Worm (Caenorhabditis elegans) whole organism, late embryonic: ENCODE results near the gene ida-1.
A peak's percentile ranks its signal among the peaks of the same experiment; 100 is the strongest.

Source experiments
- C08G9.2 ChIP-seq: sonication (generic microtip); optimal IDR thresholded peaks from 2 replicates; lab custom pipeline; 2016; ENCODE audit warnings: mild to moderate bottlenecking, missing genetic modification characterization, moderate library complexity, missing compliant biosample characterization
- C38D4.7 ChIP-seq: fragments of 200-800 bp; sonication (Bioruptor generic); optimal IDR thresholded peaks from 2 replicates; lab custom pipeline; 2018; ENCODE audit warnings: mild to moderate bottlenecking, missing genetic modification characterization, moderate library complexity, missing compliant biosample characterization
- K09A11.1 ChIP-seq: sonication (generic microtip); optimal IDR thresholded peaks from 2 replicates; lab custom pipeline; 2017; ENCODE audit warnings: antibody characterized with exemption, mild to moderate bottlenecking, missing genetic modification characterization, missing compliant biosample characterization; ENCODE audit not compliant: insufficient read depth
- Y22D7AL.16 ChIP-seq: sonication (generic microtip); optimal IDR thresholded peaks from 2 replicates; lab custom pipeline; 2016; ENCODE audit warnings: missing genetic modification characterization, missing compliant biosample characterization
- ahr-1 ChIP-seq: sonication (generic microtip); optimal IDR thresholded peaks from 2 replicates; lab custom pipeline; 2016; ENCODE audit warnings: missing genetic modification characterization, missing compliant biosample characterization
- ama-1 ChIP-seq: fragments of 150-350 bp; optimal IDR thresholded peaks from 2 replicates; lab custom pipeline; 2014
- ceh-14 ChIP-seq: sonication (generic microtip); optimal IDR thresholded peaks from 2 replicates; lab custom pipeline; 2016; ENCODE audit warnings: missing genotype, missing genetic modification characterization, missing compliant biosample characterization
- ceh-18 ChIP-seq: sonication (generic microtip); optimal IDR thresholded peaks from 2 replicates; lab custom pipeline; 2016; ENCODE audit warnings: missing genetic modification characterization, missing compliant biosample characterization
- ceh-24 ChIP-seq: sonication (generic microtip); optimal IDR thresholded peaks from 2 replicates; lab custom pipeline; 2016; ENCODE audit warnings: mild to moderate bottlenecking, missing genetic modification characterization, missing compliant biosample characterization
- ceh-30 ChIP-seq: fragments of 150-350 bp; optimal IDR thresholded peaks from 2 replicates; lab custom pipeline; 2014; ENCODE audit warnings: missing biosample characterization, missing genetic modification characterization
- ceh-31 ChIP-seq: sonication (generic microtip); optimal IDR thresholded peaks from 2 replicates; lab custom pipeline; 2016; ENCODE audit warnings: missing genetic modification characterization, missing compliant biosample characterization
- ceh-34 ChIP-seq: sonication (generic microtip); optimal IDR thresholded peaks from 2 replicates; lab custom pipeline; 2016; ENCODE audit warnings: mild to moderate bottlenecking, missing genetic modification characterization, missing compliant biosample characterization
- ceh-45 ChIP-seq: fragments of 200-800 bp; sonication (Bioruptor generic); IDR thresholded peaks from 2 replicates; pipeline ENCODE4 v1.3.6; 2022; ENCODE audit warnings: missing genetic modification reagents, missing genetic modification characterization, missing compliant biosample characterization
- ceh-48 ChIP-seq: sonication (generic microtip); optimal IDR thresholded peaks from 2 replicates; lab custom pipeline; 2016; ENCODE audit warnings: missing genetic modification characterization, inconsistent platforms, missing compliant biosample characterization
- ceh-6 ChIP-seq: fragments of 200-800 bp; sonication (Bioruptor generic); optimal IDR thresholded peaks from 2 replicates; lab custom pipeline; 2018; ENCODE audit warnings: mild to moderate bottlenecking, missing genetic modification characterization, missing compliant biosample characterization
- ceh-9 ChIP-seq: sonication (generic microtip); optimal IDR thresholded peaks from 2 replicates; lab custom pipeline; 2016; ENCODE audit warnings: mild to moderate bottlenecking, missing genetic modification characterization, inconsistent platforms, missing compliant biosample characterization
- che-1 ChIP-seq: sonication (generic microtip); optimal IDR thresholded peaks from 2 replicates; lab custom pipeline; 2016; ENCODE audit warnings: mild to moderate bottlenecking, missing genetic modification characterization, missing compliant biosample characterization
- dmd-4 ChIP-seq: sonication (generic microtip); optimal IDR thresholded peaks from 2 replicates; lab custom pipeline; 2016; ENCODE audit warnings: borderline replicate concordance, missing genetic modification characterization, missing compliant biosample characterization
- dve-1 ChIP-seq: sonication (generic microtip); optimal IDR thresholded peaks from 2 replicates; lab custom pipeline; 2017; ENCODE audit warnings: antibody characterized with exemption, mild to moderate bottlenecking, missing genetic modification characterization, missing compliant biosample characterization
- elt-2 ChIP-seq: sonication (generic microtip); optimal IDR thresholded peaks from 2 replicates; lab custom pipeline; 2016; ENCODE audit warnings: missing genetic modification reagents, missing genetic modification characterization, missing compliant biosample characterization
- elt-4 ChIP-seq: sonication (generic microtip); optimal IDR thresholded peaks from 2 replicates; lab custom pipeline; 2016; ENCODE audit warnings: missing genetic modification characterization, missing compliant biosample characterization
- ets-4 ChIP-seq: sonication (generic microtip); optimal IDR thresholded peaks from 2 replicates; lab custom pipeline; 2016; ENCODE audit warnings: missing genetic modification characterization, missing compliant biosample characterization
- eyg-1 ChIP-seq: sonication (generic microtip); optimal IDR thresholded peaks from 2 replicates; lab custom pipeline; 2016; ENCODE audit warnings: missing genotype, missing genetic modification characterization, missing compliant biosample characterization
- fax-1 ChIP-seq: sonication (generic microtip); optimal IDR thresholded peaks from 2 replicates; lab custom pipeline; 2016; ENCODE audit warnings: missing genotype, missing genetic modification characterization, missing compliant biosample characterization
- fkh-6 ChIP-seq: sonication (generic microtip); optimal IDR thresholded peaks from 2 replicates; lab custom pipeline; 2016; ENCODE audit warnings: missing genetic modification characterization, missing compliant biosample characterization
- gmeb-2 ChIP-seq: sonication (generic microtip); optimal IDR thresholded peaks from 2 replicates; lab custom pipeline; 2016; ENCODE audit warnings: missing genetic modification characterization, inconsistent platforms, missing compliant biosample characterization
- hlh-13 ChIP-seq: fragments of 200-800 bp; sonication (Bioruptor generic); optimal IDR thresholded peaks from 2 replicates; lab custom pipeline; 2018; ENCODE audit warnings: mild to moderate bottlenecking, missing genetic modification characterization, missing compliant biosample characterization
- hlh-15 ChIP-seq: sonication (generic microtip); optimal IDR thresholded peaks from 2 replicates; lab custom pipeline; 2016; ENCODE audit warnings: missing genetic modification characterization, missing compliant biosample characterization
- hlh-6 ChIP-seq: sonication (generic microtip); optimal IDR thresholded peaks from 2 replicates; lab custom pipeline; 2016; ENCODE audit warnings: missing genotype, missing genetic modification characterization, missing compliant biosample characterization
- hlh-8 ChIP-seq: sonication (generic microtip); optimal IDR thresholded peaks from 2 replicates; lab custom pipeline; 2016; ENCODE audit warnings: missing genotype, missing genetic modification characterization, missing compliant biosample characterization
- lim-6 ChIP-seq: sonication (generic microtip); optimal IDR thresholded peaks from 2 replicates; lab custom pipeline; 2016; ENCODE audit warnings: missing genetic modification characterization, missing compliant biosample characterization
- lin-11 ChIP-seq: fragments of 200-800 bp; sonication (Bioruptor generic); optimal IDR thresholded peaks from 2 replicates; lab custom pipeline; 2018; ENCODE audit warnings: mild to moderate bottlenecking, missing genetic modification characterization, missing compliant biosample characterization
- mec-3 ChIP-seq: sonication (generic microtip); optimal IDR thresholded peaks from 2 replicates; lab custom pipeline; 2016; ENCODE audit warnings: borderline replicate concordance, missing genetic modification characterization, missing compliant biosample characterization
- nfya-1 ChIP-seq: sonication (generic microtip); optimal IDR thresholded peaks from 2 replicates; lab custom pipeline; 2017; ENCODE audit warnings: missing genetic modification characterization, mild to moderate bottlenecking, missing compliant biosample characterization, antibody characterized with exemption, moderate library complexity
- nhr-232 ChIP-seq: sonication (generic microtip); optimal IDR thresholded peaks from 2 replicates; lab custom pipeline; 2016; ENCODE audit warnings: missing genetic modification characterization, missing compliant biosample characterization
- npax-4 ChIP-seq: sonication (generic microtip); optimal IDR thresholded peaks from 2 replicates; lab custom pipeline; 2016; ENCODE audit warnings: missing genetic modification characterization, missing compliant biosample characterization
- pat-9 ChIP-seq: fragments of 200-800 bp; sonication (Bioruptor generic); optimal IDR thresholded peaks from 2 replicates; lab custom pipeline; 2018; ENCODE audit warnings: mild to moderate bottlenecking, missing genetic modification characterization, moderate library complexity, missing compliant biosample characterization
- pax-1 ChIP-seq: fragments of 150-350 bp; optimal IDR thresholded peaks from 2 replicates; lab custom pipeline; 2014; ENCODE audit warnings: missing biosample characterization, missing genetic modification characterization
- pha-2 ChIP-seq: sonication (generic microtip); optimal IDR thresholded peaks from 2 replicates; lab custom pipeline; 2017; ENCODE audit warnings: mild to moderate bottlenecking, missing genetic modification characterization, missing compliant biosample characterization
- pha-4 ChIP-seq: fragments of 150-350 bp; optimal IDR thresholded peaks from 2 replicates; lab custom pipeline; 2018; ENCODE audit warnings: missing biosample characterization, missing genetic modification reagents, missing genetic modification characterization
- pros-1 ChIP-seq: fragments of 150-350 bp; optimal IDR thresholded peaks from 2 replicates; lab custom pipeline; 2014; ENCODE audit warnings: missing biosample characterization, missing genetic modification reagents, missing genetic modification characterization
- ref-2 ChIP-seq: sonication (generic microtip); optimal IDR thresholded peaks from 2 replicates; lab custom pipeline; 2016; ENCODE audit warnings: missing genetic modification characterization, missing compliant biosample characterization
- rnt-1 ChIP-seq: sonication (generic microtip); optimal IDR thresholded peaks from 2 replicates; lab custom pipeline; 2016; ENCODE audit warnings: missing genetic modification characterization, missing compliant biosample characterization
- sox-2 ChIP-seq: fragments of 200-800 bp; sonication (Bioruptor generic); IDR thresholded peaks from 2 replicates; pipeline ENCODE4 v1.3.6; 2022; ENCODE audit warnings: missing genetic modification reagents, missing genetic modification characterization, missing compliant biosample characterization
- tbx-2 ChIP-seq: sonication (generic microtip); optimal IDR thresholded peaks from 2 replicates; lab custom pipeline; 2016; ENCODE audit warnings: missing genetic modification characterization, missing compliant biosample characterization
- tbx-7 ChIP-seq: sonication (generic microtip); optimal IDR thresholded peaks from 2 replicates; lab custom pipeline; 2016; ENCODE audit warnings: missing genotype, missing genetic modification characterization, missing compliant biosample characterization
- ttx-3 ChIP-seq: sonication (generic microtip); optimal IDR thresholded peaks from 2 replicates; lab custom pipeline; 2016; ENCODE audit warnings: missing genetic modification reagents, missing genetic modification characterization, missing compliant biosample characterization
- unc-3 ChIP-seq, 2 experiments: fragments of 200-800 bp in 1 of 2; sonication (Bioruptor generic) in 1 of 2; sonication (generic microtip) in 1 of 2; conservative IDR thresholded peaks in 1 of 2; optimal IDR thresholded peaks in 1 of 2; 2 replicates each; pipeline versions ENCODE4 v1.3.6 to Lab custom; 2016 to 2022; ENCODE audit warnings: missing compliant biosample characterization in 2 of 2, missing genetic modification characterization in 2 of 2, missing genetic modification reagents in 1 of 2
- unc-42 ChIP-seq: sonication (generic microtip); optimal IDR thresholded peaks from 2 replicates; lab custom pipeline; 2016; ENCODE audit warnings: missing genotype, missing genetic modification characterization, missing compliant biosample characterization
- unc-55 ChIP-seq: sonication (generic microtip); optimal IDR thresholded peaks from 2 replicates; lab custom pipeline; 2017; ENCODE audit warnings: missing biosample characterization, missing genetic modification reagents, missing genetic modification characterization

The ida-1 gene

ce11 chrIII:5755204-5755603 is at the start of gene ida-1:
TSS of gene ida-1 (plus strand) at chrIII:5755539.
- TF ChIP-seq hlh-13 (GFP tag; lab: Kevin White, UChicago) (peak; percentile 3), nfya-1 (tag; lab: Kevin White, UChicago) (peak; percentile 36), unc-55 (peak; percentile 36), eyg-1 (tag; lab: Kevin White, UChicago) (no peak), ttx-3 (tag; lab: Kevin White, UChicago) (no peak)

- TF ChIP-seq ceh-34 (tag; lab: Kevin White, UChicago) (peak; percentile 46), rnt-1 (tag; lab: Kevin White, UChicago) (peak; percentile 5), mec-3 (tag; lab: Kevin White, UChicago) (no peak), C38D4.7 (GFP tag; lab: Kevin White, UChicago) (no peak), pha-2 (tag; lab: Kevin White, UChicago) (no peak), pax-1 (no peak), nfya-1 (tag; lab: Kevin White, UChicago) (peak; percentile 87), unc-3 (GFP tag; conservative IDR thresholded peaks at IDR 0.05; lab: Robert Waterston, UW) (no peak), unc-3 (tag; optimal IDR thresholded peaks at IDR 0.05; lab: Kevin White, UChicago) (no peak), npax-4 (tag; lab: Kevin White, UChicago) (no peak), elt-2 (tag; lab: Kevin White, UChicago) (peak; percentile 24), ceh-24 (no peak), ttx-3 (tag; lab: Kevin White, UChicago) (no peak), che-1 (no peak), ceh-30 (tag; lab: Kevin White, UChicago) (no peak), ceh-6 (GFP tag; lab: Kevin White, UChicago) (no peak), ceh-9 (no peak), ceh-14 (tag; lab: Kevin White, UChicago) (no peak), pha-4 (no peak), K09A11.1 (tag; lab: Kevin White, UChicago) (peak; percentile 47), ama-1 (no peak), nhr-232 (tag; lab: Kevin White, UChicago) (no peak), ceh-18 (peak; percentile 60), tbx-7 (tag; lab: Kevin White, UChicago) (no peak), ets-4 (peak; percentile 40), pros-1 (tag; lab: Kevin White, UChicago) (peak; percentile 11), ref-2 (no peak), Y22D7AL.16 (tag; lab: Kevin White, UChicago) (no peak), hlh-8 (tag; lab: Kevin White, UChicago) (no peak), ceh-45 (GFP tag; lab: Robert Waterston, UW) (no peak), tbx-2 (tag; lab: Kevin White, UChicago) (peak; percentile 29), elt-4 (tag; lab: Kevin White, UChicago) (no peak), gmeb-2 (tag; lab: Kevin White, UChicago) (no peak), pat-9 (tag; lab: Kevin White, UChicago) (no peak), C08G9.2 (no peak), fkh-6 (no peak), ahr-1 (tag; lab: Kevin White, UChicago) (no peak), dmd-4 (tag; lab: Kevin White, UChicago) (no peak), sox-2 (GFP tag; lab: Robert Waterston, UW) (no peak), dve-1 (tag; lab: Kevin White, UChicago) (peak; percentile 69), lin-11 (tag; lab: Kevin White, UChicago) (no peak), hlh-6 (tag; lab: Kevin White, UChicago) (no peak), ceh-31 (tag; lab: Kevin White, UChicago) (peak; percentile 85), fax-1 (tag; lab: Kevin White, UChicago) (no peak), unc-42 (peak; percentile 78), unc-55 (peak; percentile 71), lim-6 (tag; lab: Kevin White, UChicago) (no peak), ceh-48 (peak; percentile 98), hlh-15 (tag; lab: Kevin White, UChicago) (no peak), hlh-13 (GFP tag; lab: Kevin White, UChicago) (no peak)
These were observed 49.2 kb upstream of the ida-1 start, which contains the start of gene rpl-23 for ce11 chrIII:5706077-5706627. TSS of gene rpl-23 (minus strand) at chrIII:5706127.
